Worm (Caenorhabditis elegans) whole organism, L2 larva: ENCODE measurements around the gene ntl-3.

ENCODE experiments used
- ceh-16 ChIP-seq: fragments of 150-350 bp; optimal IDR thresholded peaks from 2 replicates; lab custom pipeline; 2014; ENCODE audit warnings: missing biosample characterization, missing genetic modification characterization
- elt-3 ChIP-seq: sonication (generic microtip); optimal IDR thresholded peaks from 2 replicates; lab custom pipeline; 2017; ENCODE audit warnings: missing biosample characterization, missing genetic modification characterization
- sma-9 ChIP-seq, 2 experiments: fragments of 150-350 bp in 1 of 2; sonication (generic microtip) in 1 of 2; optimal IDR thresholded peaks; 2 replicates each; lab custom pipeline; 2014 to 2016; ENCODE audit warnings: missing genetic modification characterization in 2 of 2, mild to moderate bottlenecking in 1 of 2, missing biosample characterization in 1 of 2, missing compliant biosample characterization in 1 of 2, missing genetic modification reagents in 1 of 2, moderate library complexity in 1 of 2

ce11 chrIII:11869231-11869912 lies 23.1 kb upstream of the ntl-3 start, which contains the start of gene taf-12:
- no peak for TF ChIP-seq sma-9 (GFP tag; optimal IDR thresholded peaks at IDR 0.05; lab: Kevin White, UChicago)
- no peak for TF ChIP-seq sma-9 (tag; optimal IDR thresholded peaks at IDR 0.05; lab: Kevin White, UChicago)
- TF ChIP-seq ceh-16 (tag; lab: Kevin White, UChicago) = no peak
- no peak for TF ChIP-seq elt-3 (tag; lab: Kevin White, UChicago)
